Worm (Caenorhabditis elegans) whole organism, early embryonic: ENCODE measurements around the gene mdt-21.

Source experiments
- B0310.2 ChIP-seq: sonication (generic microtip); optimal IDR thresholded peaks from 2 replicates; lab custom pipeline; 2016; ENCODE audit warnings: mild to moderate bottlenecking, missing genetic modification characterization, missing compliant biosample characterization
- F13C5.2 ChIP-seq: sonication (generic microtip); optimal IDR thresholded peaks from 2 replicates; lab custom pipeline; 2017; ENCODE audit warnings: mild to moderate bottlenecking, missing genetic modification characterization, inconsistent platforms, missing compliant biosample characterization
- aly-1 ChIP-seq: sonication (generic microtip); optimal IDR thresholded peaks from 2 replicates; lab custom pipeline; 2016; ENCODE audit warnings: missing genetic modification characterization, missing compliant biosample characterization
- ama-1 ChIP-seq: fragments of 150-350 bp; optimal IDR thresholded peaks from 2 replicates; lab custom pipeline; 2014
- ceh-13 ChIP-seq: fragments of 200-800 bp; sonication (Bioruptor generic); optimal IDR thresholded peaks from 2 replicates; lab custom pipeline; 2018; ENCODE audit warnings: mild to moderate bottlenecking, missing genetic modification characterization, missing compliant biosample characterization
- ceh-36 ChIP-seq: sonication (generic microtip); optimal IDR thresholded peaks from 2 replicates; lab custom pipeline; 2016; ENCODE audit warnings: missing genetic modification characterization, inconsistent platforms, missing compliant biosample characterization
- ets-7 ChIP-seq: sonication (generic microtip); optimal IDR thresholded peaks from 2 replicates; lab custom pipeline; 2016; ENCODE audit warnings: missing genotype, missing genetic modification characterization, missing compliant biosample characterization
- flt-1 ChIP-seq: fragments of 200-800 bp; sonication (Bioruptor generic); IDR thresholded peaks from 2 replicates; pipeline ENCODE4 v1.3.6; 2022; ENCODE audit warnings: missing genetic modification characterization, missing compliant biosample characterization
- hmbx-1 ChIP-seq: sonication (generic microtip); optimal IDR thresholded peaks from 2 replicates; lab custom pipeline; 2016; ENCODE audit warnings: mild to moderate bottlenecking, missing genetic modification characterization, missing compliant biosample characterization
- hmg-4 ChIP-seq: fragments of 200-800 bp; sonication (Bioruptor generic); optimal IDR thresholded peaks from 2 replicates; lab custom pipeline; 2018; ENCODE audit warnings: mild to moderate bottlenecking, missing genetic modification characterization, missing compliant biosample characterization
- hnd-1 ChIP-seq: sonication (generic microtip); optimal IDR thresholded peaks from 2 replicates; lab custom pipeline; 2016; ENCODE audit warnings: missing genetic modification characterization, missing compliant biosample characterization
- pes-1 ChIP-seq: fragments of 200-800 bp; sonication (Bioruptor generic); IDR thresholded peaks from 2 replicates; pipeline ENCODE4 v1.3.6; 2022; ENCODE audit warnings: missing genetic modification reagents, missing genetic modification characterization, missing compliant biosample characterization
- scrt-1 ChIP-seq: fragments of 200-800 bp; sonication (Bioruptor generic); IDR thresholded peaks from 2 replicates; pipeline ENCODE4 v1.3.6; 2022; ENCODE audit warnings: missing genetic modification characterization, missing compliant biosample characterization
- sea-1 ChIP-seq: fragments of 200-800 bp; sonication (Bioruptor generic); conservative IDR thresholded peaks from 2 replicates; pipeline ENCODE4 v1.3.6; 2022; ENCODE audit warnings: missing genetic modification characterization, missing compliant biosample characterization
- tbx-11 ChIP-seq: fragments of 200-800 bp; sonication (Bioruptor generic); IDR thresholded peaks from 2 replicates; pipeline ENCODE4 v1.3.6; 2022; ENCODE audit warnings: missing genetic modification characterization, missing compliant biosample characterization
- tbx-37 ChIP-seq: fragments of 200-800 bp; sonication (Bioruptor generic); conservative IDR thresholded peaks from 2 replicates; pipeline ENCODE4 v1.3.6; 2022; ENCODE audit warnings: missing genetic modification reagents, missing genetic modification characterization, missing compliant biosample characterization
- tra-4 ChIP-seq: sonication (generic microtip); optimal IDR thresholded peaks from 2 replicates; lab custom pipeline; 2017; ENCODE audit warnings: missing genetic modification characterization, missing compliant biosample characterization

mdt-21 gene

ce11 chrIII:11816523-11817003 lies 39.1 kb downstream of the mdt-21 start, which contains the start of gene C18D11.1:
TSS of gene C18D11.1 (plus strand) at chrIII:11816573.
- no peak for TF ChIP-seq sea-1 (GFP tag; lab: Robert Waterston, UW)
- TF ChIP-seq ceh-36 (tag; lab: Kevin White, UChicago): no peak
- TF ChIP-seq F13C5.2: no peak
- TF ChIP-seq B0310.2 (tag; lab: Kevin White, UChicago): no peak
- no peak for TF ChIP-seq hnd-1 (tag; lab: Kevin White, UChicago)
- no peak for TF ChIP-seq ets-7
- no peak for TF ChIP-seq ceh-13 (GFP tag; lab: Kevin White, UChicago)
- no peak for TF ChIP-seq tra-4 (tag; lab: Kevin White, UChicago)
- TF ChIP-seq tbx-37: no peak
- no peak for TF ChIP-seq flt-1
- no peak for TF ChIP-seq aly-1
- TF ChIP-seq pes-1 (GFP tag; lab: Robert Waterston, UW): no peak
- no peak for TF ChIP-seq hmbx-1 (tag; lab: Kevin White, UChicago)
- no peak for TF ChIP-seq tbx-11 (GFP tag; lab: Robert Waterston, UW)
- no peak for TF ChIP-seq ama-1 (lab: Kevin White, UChicago)
- no peak for TF ChIP-seq scrt-1

- TF ChIP-seq pes-1 (GFP tag; lab: Robert Waterston, UW): no peak
- no peak for TF ChIP-seq scrt-1
- no peak for TF ChIP-seq hnd-1 (tag; lab: Kevin White, UChicago)
- TF ChIP-seq sea-1 (GFP tag; lab: Robert Waterston, UW): no peak
- TF ChIP-seq hmg-4: no peak
- no peak for TF ChIP-seq F13C5.2
- no peak for TF ChIP-seq flt-1
- TF ChIP-seq ceh-13 (GFP tag; lab: Kevin White, UChicago): no peak
- no peak for TF ChIP-seq hmbx-1 (tag; lab: Kevin White, UChicago)
- TF ChIP-seq B0310.2 (tag; lab: Kevin White, UChicago): no peak
These were observed 40.4 kb downstream of the mdt-21 start for ce11 chrIII:11817865-11818264.

- TF ChIP-seq hnd-1 (tag; lab: Kevin White, UChicago): no peak
- TF ChIP-seq aly-1: no peak
- no peak for TF ChIP-seq tbx-11 (GFP tag; lab: Robert Waterston, UW)
- no peak for TF ChIP-seq ceh-13 (GFP tag; lab: Kevin White, UChicago)
- no peak for TF ChIP-seq sea-1 (GFP tag; lab: Robert Waterston, UW)
- no peak for TF ChIP-seq hmg-4
- no peak for TF ChIP-seq F13C5.2
- TF ChIP-seq ama-1 (lab: Kevin White, UChicago): no peak
- no peak for TF ChIP-seq pes-1 (GFP tag; lab: Robert Waterston, UW)
- TF ChIP-seq scrt-1: no peak
- no peak for TF ChIP-seq flt-1
- TF ChIP-seq ceh-36 (tag; lab: Kevin White, UChicago): no peak
These were observed 45.0 kb downstream of the mdt-21 start, which contains the start of gene maa-1 for ce11 chrIII:11822407-11822806. TSS of gene maa-1 (minus strand) at chrIII:11822526.

- no peak for TF ChIP-seq scrt-1
- peak; percentile 64 for TF ChIP-seq F13C5.2
- TF ChIP-seq B0310.2 (tag; lab: Kevin White, UChicago): no peak
These were observed 45.8 kb downstream of the mdt-21 start, which contains the start of gene C18D11.3 for ce11 chrIII:11823260-11823659. TSS of gene C18D11.3 (plus strand) at chrIII:11823448.

ce11 chrIII:11824088-11824487 lies 46.7 kb downstream of the mdt-21 start:
- no peak for TF ChIP-seq B0310.2 (tag; lab: Kevin White, UChicago)
- no peak for TF ChIP-seq scrt-1
- no peak for TF ChIP-seq ceh-36 (tag; lab: Kevin White, UChicago)
- TF ChIP-seq sea-1 (GFP tag; lab: Robert Waterston, UW): no peak

ce11 chrIII:11824580-11824979 lies 47.2 kb downstream of the mdt-21 start:
- TF ChIP-seq hnd-1 (tag; lab: Kevin White, UChicago): no peak
- TF ChIP-seq tbx-37: no peak
- TF ChIP-seq sea-1 (GFP tag; lab: Robert Waterston, UW): no peak
- TF ChIP-seq ceh-36 (tag; lab: Kevin White, UChicago): no peak
- no peak for TF ChIP-seq tbx-11 (GFP tag; lab: Robert Waterston, UW)
- TF ChIP-seq ama-1 (lab: Kevin White, UChicago): no peak
- TF ChIP-seq tra-4 (tag; lab: Kevin White, UChicago): no peak
- no peak for TF ChIP-seq pes-1 (GFP tag; lab: Robert Waterston, UW)
- TF ChIP-seq ets-7: no peak
- no peak for TF ChIP-seq aly-1
- TF ChIP-seq F13C5.2: no peak
- no peak for TF ChIP-seq flt-1
- TF ChIP-seq scrt-1: no peak
- TF ChIP-seq ceh-13 (GFP tag; lab: Kevin White, UChicago): no peak
- TF ChIP-seq B0310.2 (tag; lab: Kevin White, UChicago): no peak
- no peak for TF ChIP-seq hmbx-1 (tag; lab: Kevin White, UChicago)
- TF ChIP-seq hmg-4: no peak

- TF ChIP-seq tbx-11 (GFP tag; lab: Robert Waterston, UW) (0 out of 2 replicates have a peak, but pooled peaks have one; percentile 10), hnd-1 (tag; lab: Kevin White, UChicago) (no peak), ceh-13 (GFP tag; lab: Kevin White, UChicago) (no peak), tra-4 (tag; lab: Kevin White, UChicago) (no peak), tbx-37 (no peak), aly-1 (no peak), hmg-4 (peak; percentile 8), ets-7 (no peak), scrt-1 (no peak), sea-1 (GFP tag; lab: Robert Waterston, UW) (0 out of 2 replicates have a peak, but pooled peaks have one; percentile 45), pes-1 (GFP tag; lab: Robert Waterston, UW) (peak; percentile 26; the same call in 1 of the 2 replicates), ama-1 (lab: Kevin White, UChicago) (no peak), B0310.2 (tag; lab: Kevin White, UChicago) (no peak), ceh-36 (tag; lab: Kevin White, UChicago) (no peak), F13C5.2 (peak; percentile 10), hmbx-1 (tag; lab: Kevin White, UChicago) (no peak), flt-1 (0 out of 2 replicates have a peak, but pooled peaks have one; percentile 32)
These were observed 48.2 kb downstream of the mdt-21 start for ce11 chrIII:11825654-11826053.
